Worm (Caenorhabditis elegans) whole organism, young adult: ENCODE results near the gene smc-5.

Source experiments
- B0035.1 ChIP-seq: sonication (generic microtip); optimal IDR thresholded peaks from 2 replicates; lab custom pipeline; 2016; ENCODE audit warnings: missing genetic modification characterization, mild to moderate bottlenecking, missing compliant biosample characterization, missing genotype, missing genetic modification reagents
- ceh-58 ChIP-seq: fragments of 200-800 bp; sonication (Bioruptor generic); IDR thresholded peaks from 2 replicates; pipeline ENCODE4 v1.3.6; 2022; ENCODE audit warnings: missing genetic modification characterization, missing compliant biosample characterization
- efl-1 ChIP-seq: fragments of 150-350 bp; optimal IDR thresholded peaks from 2 replicates; lab custom pipeline; 2014; ENCODE audit warnings: missing biosample characterization, missing genetic modification reagents, missing genetic modification characterization
- hmg-20 ChIP-seq: fragments of 200-800 bp; sonication (Bioruptor generic); IDR thresholded peaks from 2 replicates; pipeline ENCODE4 v1.3.6; 2022; ENCODE audit warnings: missing genetic modification reagents, missing genetic modification characterization, missing compliant biosample characterization
- lag-1 ChIP-seq: fragments of 200-800 bp; sonication (Bioruptor generic); IDR thresholded peaks from 2 replicates; pipeline ENCODE4 v1.3.6; 2022; ENCODE audit warnings: missing genetic modification reagents, missing genetic modification characterization, missing compliant biosample characterization

- TF ChIP-seq ceh-58 (no peak), efl-1 (GFP tag; lab: Kevin White, UChicago) (no peak), B0035.1 (no peak), hmg-20 (GFP tag; lab: Robert Waterston, UW) (no peak), lag-1 (GFP tag; lab: Robert Waterston, UW) (no peak)
Measured at ce11 chrII:5115733-5116132, 53.8 kb downstream of the smc-5 start, which contains the start of gene srsy-1.
